Fruit fly (Drosophila melanogaster) whole organism, pupa: ENCODE measurements around the gene CG42296.

Experiments used
- CG10348 ChIP-seq: fragments of 200-800 bp; sonication (Bioruptor generic); IDR thresholded peaks from 2 replicates; pipeline ENCODE4 v1.3.6; 2022; ENCODE audit warnings: missing biosample characterization, missing genetic modification characterization
- CG12605 ChIP-seq: fragments of 200-800 bp; sonication (Bioruptor generic); IDR thresholded peaks from 2 replicates; pipeline ENCODE4 v1.3.6; 2022; ENCODE audit warnings: missing biosample characterization, missing genetic modification characterization
- CG13204 ChIP-seq: fragments of 200-800 bp; sonication (Bioruptor generic); optimal IDR thresholded peaks from 2 replicates; lab custom pipeline; 2018; ENCODE audit warnings: missing biosample characterization, mild to moderate bottlenecking, missing genetic modification characterization, moderate library complexity
- CG17806 ChIP-seq: fragments of 200-800 bp; sonication (Bioruptor generic); optimal IDR thresholded peaks from 2 replicates; lab custom pipeline; 2018; ENCODE audit warnings: missing biosample characterization, mild to moderate bottlenecking, missing genetic modification characterization, moderate library complexity
- CG34367 ChIP-seq: fragments of 200-800 bp; sonication (Bioruptor generic); optimal IDR thresholded peaks from 2 replicates; lab custom pipeline; 2018; ENCODE audit warnings: missing biosample characterization, mild to moderate bottlenecking, missing genetic modification characterization
- CG4496 ChIP-seq: fragments of 200-800 bp; sonication (Bioruptor generic); IDR thresholded peaks from 3 replicates; pipeline ENCODE4 v1.3.6; 2022; ENCODE audit warnings: missing biosample characterization, missing genetic modification characterization
- EcR ChIP-seq: fragments of 200-800 bp; sonication (Bioruptor generic); optimal IDR thresholded peaks from 3 replicates; lab custom pipeline; 2019; ENCODE audit warnings: missing biosample characterization, missing genetic modification characterization, mild to moderate bottlenecking, moderate library complexity, missing genetic modification reagents
- Pif1A ChIP-seq: fragments of 200-800 bp; sonication (Bioruptor generic); optimal IDR thresholded peaks from 3 replicates; lab custom pipeline; 2016; ENCODE audit warnings: missing biosample characterization, missing genetic modification characterization
- Pif1B ChIP-seq: fragments of 200-800 bp; sonication (Bioruptor generic); optimal IDR thresholded peaks from 3 replicates; lab custom pipeline; 2016; ENCODE audit warnings: missing biosample characterization, missing genetic modification characterization
- Snoo ChIP-seq: fragments of 200-800 bp; sonication (Bioruptor generic); optimal IDR thresholded peaks from 3 replicates; lab custom pipeline; 2017; ENCODE audit warnings: missing biosample characterization, mild to moderate bottlenecking, missing genetic modification characterization, inconsistent platforms
- fd96Ca ChIP-seq: fragments of 200-800 bp; sonication (Bioruptor generic); IDR thresholded peaks from 3 replicates; pipeline ENCODE4 v1.3.6; 2022; ENCODE audit warnings: missing biosample characterization, missing genetic modification characterization
- gl ChIP-seq: fragments of 200-800 bp; sonication (Bioruptor generic); optimal IDR thresholded peaks from 2 replicates; lab custom pipeline; 2018; ENCODE audit warnings: missing biosample characterization, mild to moderate bottlenecking, missing genetic modification characterization

dm6 chr2L:1992060-1992459 lies 43.8 kb downstream of the CG42296 start, which contains the start of gene Obp22a:
- TF ChIP-seq gl (no peak), CG17806 (no peak), CG10348 (GFP tag; lab: Robert Waterston, UW) (no peak), Snoo (tag; lab: Kevin White, UChicago) (no peak), Pif1B (GFP tag; lab: Kevin White, UChicago) (no peak), EcR (GFP tag; lab: Kevin White, UChicago) (no peak), CG4496 (no peak), CG13204 (GFP tag; lab: Kevin White, UChicago) (no peak), CG34367 (tag; lab: Kevin White, UChicago) (no peak), Pif1A (GFP tag; lab: Kevin White, UChicago) (no peak), fd96Ca (GFP tag; lab: Robert Waterston, UW) (no peak), CG12605 (GFP tag; lab: Robert Waterston, UW) (no peak)
